Fruit fly (Drosophila melanogaster) Kc167 (cell line): ENCODE results near the gene CG33631.

ENCODE experiments used
- Myc ChIP-seq: fragments of >200 bp; optimal IDR thresholded peaks from 2 replicates; lab custom pipeline; 2017; ENCODE audit warnings: missing external identifiers
- Sin3A ChIP-seq: fragments of >200 bp; optimal IDR thresholded peaks from 2 replicates; lab custom pipeline; 2018; ENCODE audit warnings: missing external identifiers
- h ChIP-seq: fragments of >200 bp; optimal IDR thresholded peaks from 3 replicates; lab custom pipeline; 2018; ENCODE audit warnings: missing external identifiers
- psq ChIP-seq: fragments of >200 bp; optimal IDR thresholded peaks from 2 replicates; lab custom pipeline; 2017; ENCODE audit warnings: missing external identifiers

DNA sequence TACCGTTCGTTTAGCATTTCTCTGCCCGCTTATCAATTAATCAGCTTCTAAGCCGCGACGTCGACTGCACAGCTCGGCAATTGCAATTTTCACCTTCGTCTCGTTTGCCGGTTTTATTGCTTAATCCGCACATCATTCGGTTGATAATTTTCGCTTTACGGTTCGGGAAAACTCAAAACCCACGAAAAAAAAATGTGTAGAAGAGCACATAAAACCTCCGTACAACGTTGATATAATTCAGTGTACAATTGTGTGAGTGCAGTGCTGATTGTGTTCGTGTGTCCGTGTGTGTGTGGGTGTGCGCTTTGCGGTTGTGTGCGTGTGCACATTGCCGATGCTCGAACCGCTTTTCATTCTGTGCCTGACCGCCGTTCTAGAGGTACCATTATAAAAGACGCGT, 48.4 kb downstream of the CG33631 start, which contains the start of gene CAH7:
- TF ChIP-seq Sin3A = no peak
- no peak for TF ChIP-seq psq
- no peak for TF ChIP-seq h
- TF ChIP-seq Myc = no peak
